Worm (Caenorhabditis elegans) whole organism, young adult: Measurements from ENCODE around the gene lsy-2.

Source experiments
- B0261.1 ChIP-seq: sonication (generic microtip); optimal IDR thresholded peaks from 2 replicates; lab custom pipeline; 2016; ENCODE audit warnings: mild to moderate bottlenecking, missing genetic modification characterization, moderate library complexity, missing compliant biosample characterization
- B0336.3 ChIP-seq: fragments of 200-800 bp; sonication (Bioruptor generic); IDR thresholded peaks from 2 replicates; pipeline ENCODE4 v1.3.6; 2022; ENCODE audit warnings: missing genetic modification characterization, missing compliant biosample characterization
- F10E7.11 ChIP-seq: sonication (generic microtip); optimal IDR thresholded peaks from 2 replicates; lab custom pipeline; 2017; ENCODE audit warnings: mild to moderate bottlenecking, missing genetic modification characterization, moderate library complexity, missing compliant biosample characterization
- F22D6.2 ChIP-seq: sonication (generic microtip); optimal IDR thresholded peaks from 2 replicates; lab custom pipeline; 2016; ENCODE audit warnings: mild to moderate bottlenecking, missing genetic modification characterization, missing compliant biosample characterization
- F39B2.1 ChIP-seq: fragments of 200-800 bp; sonication (Bioruptor generic); IDR thresholded peaks from 2 replicates; pipeline ENCODE4 v1.3.6; 2022; ENCODE audit warnings: missing genetic modification reagents, missing genetic modification characterization, missing compliant biosample characterization
- F49E8.2 ChIP-seq: sonication (generic microtip); optimal IDR thresholded peaks from 3 replicates; lab custom pipeline; 2017; ENCODE audit warnings: missing genetic modification characterization, mild to moderate bottlenecking, missing compliant biosample characterization, antibody characterized with exemption, moderate library complexity; ENCODE audit not compliant: insufficient read depth
- K12H6.12 ChIP-seq: fragments of 200-800 bp; sonication (Bioruptor generic); optimal IDR thresholded peaks from 2 replicates; lab custom pipeline; 2018; ENCODE audit warnings: mild to moderate bottlenecking, missing genetic modification characterization, missing compliant biosample characterization
- T07F8.4 ChIP-seq: sonication (generic microtip); optimal IDR thresholded peaks from 2 replicates; lab custom pipeline; 2016; ENCODE audit warnings: mild to moderate bottlenecking, missing genetic modification characterization, moderate library complexity, missing compliant biosample characterization
- Y53G8AR.9 ChIP-seq: fragments of 200-800 bp; sonication (Bioruptor generic); conservative IDR thresholded peaks from 2 replicates; pipeline ENCODE4 v1.3.6; 2022; ENCODE audit warnings: missing genetic modification reagents, missing genetic modification characterization, missing compliant biosample characterization
- Y79H2A.3 ChIP-seq: fragments of 200-800 bp; sonication (Bioruptor generic); conservative IDR thresholded peaks from 2 replicates; pipeline ENCODE4 v1.3.6; 2022; ENCODE audit warnings: missing genetic modification reagents, missing genetic modification characterization, missing compliant biosample characterization
- Y95B8A.8 ChIP-seq: fragments of 200-800 bp; sonication (Bioruptor generic); IDR thresholded peaks from 2 replicates; pipeline ENCODE4 v1.3.6; 2022; ENCODE audit warnings: missing genetic modification reagents, missing genetic modification characterization, missing compliant biosample characterization
- ZK185.1 ChIP-seq: sonication (generic microtip); optimal IDR thresholded peaks from 2 replicates; lab custom pipeline; 2016; ENCODE audit warnings: mild to moderate bottlenecking, missing genetic modification characterization, missing compliant biosample characterization; ENCODE audit not compliant: poor library complexity, severe bottlenecking
- ama-1 ChIP-seq, 3 experiments: fragments of 150-350 bp in 1 of 3; sonication (generic microtip) in 2 of 3; optimal IDR thresholded peaks; 2 replicates each; lab custom pipeline; 2014 to 2018; ENCODE audit warnings: missing biosample characterization in 2 of 3, missing genetic modification characterization in 2 of 3, missing genetic modification reagents in 2 of 3
- attf-6 ChIP-seq: fragments of 200-800 bp; sonication (Bioruptor generic); IDR thresholded peaks from 2 replicates; pipeline ENCODE4 v1.3.6; 2022; ENCODE audit warnings: missing genetic modification reagents, missing genetic modification characterization, missing compliant biosample characterization
- ccch-3 ChIP-seq: fragments of 200-800 bp; sonication (Bioruptor generic); optimal IDR thresholded peaks from 2 replicates; lab custom pipeline; 2018; ENCODE audit warnings: mild to moderate bottlenecking, missing genetic modification characterization, missing compliant biosample characterization
- cebp-1 ChIP-seq, 2 experiments: fragments of 200-800 bp in 1 of 2; sonication (Bioruptor generic) in 1 of 2; sonication (generic microtip) in 1 of 2; IDR thresholded peaks in 1 of 2; optimal IDR thresholded peaks in 1 of 2; 2 replicates each; pipeline versions ENCODE4 v1.3.6 to Lab custom; 2017 to 2022; ENCODE audit warnings: missing compliant biosample characterization in 2 of 2, missing genetic modification characterization in 2 of 2, mild to moderate bottlenecking in 1 of 2, missing genetic modification reagents in 1 of 2, moderate library complexity in 1 of 2
- ceh-40 ChIP-seq: fragments of 200-800 bp; sonication (Bioruptor generic); IDR thresholded peaks from 2 replicates; pipeline ENCODE4 v1.3.6; 2022; ENCODE audit warnings: missing genetic modification characterization, missing compliant biosample characterization
- ceh-91 ChIP-seq: fragments of 200-800 bp; sonication (Bioruptor generic); IDR thresholded peaks from 2 replicates; pipeline ENCODE4 v1.3.6; 2022; ENCODE audit warnings: missing genetic modification reagents, missing genetic modification characterization, missing compliant biosample characterization
- die-1 ChIP-seq: sonication (generic microtip); optimal IDR thresholded peaks from 2 replicates; lab custom pipeline; 2016; ENCODE audit warnings: missing genotype, mild to moderate bottlenecking, missing genetic modification characterization, missing compliant biosample characterization
- dox-1 ChIP-seq: fragments of 200-800 bp; sonication (Bioruptor generic); IDR thresholded peaks from 2 replicates; pipeline ENCODE4 v1.3.6; 2022; ENCODE audit warnings: missing genetic modification reagents, missing genetic modification characterization, missing compliant biosample characterization
- efl-1 ChIP-seq: fragments of 150-350 bp; optimal IDR thresholded peaks from 2 replicates; lab custom pipeline; 2014; ENCODE audit warnings: missing biosample characterization, missing genetic modification reagents, missing genetic modification characterization
- egl-18 ChIP-seq: fragments of 200-800 bp; sonication (Bioruptor generic); IDR thresholded peaks from 2 replicates; pipeline ENCODE4 v1.3.6; 2022; ENCODE audit warnings: missing genetic modification reagents, missing genetic modification characterization, missing compliant biosample characterization
- egl-44 ChIP-seq: fragments of 200-800 bp; sonication (Bioruptor generic); IDR thresholded peaks from 2 replicates; pipeline ENCODE4 v1.3.6; 2022; ENCODE audit warnings: missing genetic modification reagents, missing genetic modification characterization, missing compliant biosample characterization
- gei-17 ChIP-seq: fragments of 200-800 bp; sonication (Bioruptor generic); optimal IDR thresholded peaks from 2 replicates; lab custom pipeline; 2018; ENCODE audit warnings: mild to moderate bottlenecking, missing genetic modification characterization, missing compliant biosample characterization
- let-607 ChIP-seq, 2 experiments: fragments of 200-800 bp in 1 of 2; sonication (Bioruptor generic) in 1 of 2; sonication (generic microtip) in 1 of 2; optimal IDR thresholded peaks; 2 replicates each; lab custom pipeline; 2016 to 2018; ENCODE audit warnings: mild to moderate bottlenecking in 2 of 2, missing compliant biosample characterization in 2 of 2, missing genetic modification characterization in 2 of 2, moderate library complexity in 2 of 2, missing genotype in 1 of 2
- lin-35 ChIP-seq, 3 experiments: fragments of 150-350 bp in 2 of 3; sonication (generic microtip) in 1 of 3; optimal IDR thresholded peaks; 2 replicates each; lab custom pipeline; 2014 to 2018; ENCODE audit warnings: missing biosample characterization in 3 of 3, missing genetic modification characterization in 3 of 3, missing genetic modification reagents in 3 of 3
- lin-40 ChIP-seq: sonication (generic microtip); optimal IDR thresholded peaks from 2 replicates; lab custom pipeline; 2016; ENCODE audit warnings: missing genetic modification characterization, mild to moderate bottlenecking, missing compliant biosample characterization, missing genotype, missing genetic modification reagents
- lsl-1 ChIP-seq: fragments of 200-800 bp; sonication (Bioruptor generic); optimal IDR thresholded peaks from 2 replicates; lab custom pipeline; 2018; ENCODE audit warnings: mild to moderate bottlenecking, missing genetic modification characterization, moderate library complexity, missing compliant biosample characterization
- madf-3 ChIP-seq: fragments of 200-800 bp; sonication (Bioruptor generic); IDR thresholded peaks from 2 replicates; pipeline ENCODE4 v1.3.6; 2022; ENCODE audit warnings: missing genetic modification reagents, missing genetic modification characterization, missing compliant biosample characterization
- nfya-2 ChIP-seq: fragments of 200-800 bp; sonication (Bioruptor generic); IDR thresholded peaks from 2 replicates; pipeline ENCODE4 v1.3.6; 2022; ENCODE audit warnings: missing genetic modification reagents, missing genetic modification characterization, missing compliant biosample characterization
- nhr-120 ChIP-seq: fragments of 200-800 bp; sonication (Bioruptor generic); IDR thresholded peaks from 2 replicates; pipeline ENCODE4 v1.3.6; 2022; ENCODE audit warnings: missing genetic modification characterization, missing compliant biosample characterization
- nhr-80 ChIP-seq: sonication (generic microtip); optimal IDR thresholded peaks from 2 replicates; lab custom pipeline; 2016; ENCODE audit warnings: missing genetic modification characterization, missing compliant biosample characterization
- pbrm-1 ChIP-seq: fragments of 200-800 bp; sonication (Bioruptor generic); IDR thresholded peaks from 2 replicates; pipeline ENCODE4 v1.3.6; 2022; ENCODE audit warnings: missing genetic modification reagents, missing genetic modification characterization, missing compliant biosample characterization
- repo-1 ChIP-seq: sonication (generic microtip); optimal IDR thresholded peaks from 2 replicates; lab custom pipeline; 2017; ENCODE audit warnings: mild to moderate bottlenecking, missing genetic modification characterization, missing compliant biosample characterization
- sea-2 ChIP-seq: fragments of 200-800 bp; sonication (Bioruptor generic); IDR thresholded peaks from 2 replicates; pipeline ENCODE4 v1.3.6; 2022; ENCODE audit warnings: missing genetic modification characterization, missing compliant biosample characterization
- snpc-3.4 ChIP-seq: sonication (generic microtip); optimal IDR thresholded peaks from 2 replicates; lab custom pipeline; 2017; ENCODE audit warnings: missing genetic modification characterization, mild to moderate bottlenecking, missing compliant biosample characterization, antibody characterized with exemption, moderate library complexity, missing genotype, missing genetic modification reagents
- tbx-9 ChIP-seq: sonication (generic microtip); optimal IDR thresholded peaks from 2 replicates; lab custom pipeline; 2016; ENCODE audit warnings: borderline replicate concordance, missing genetic modification characterization, inconsistent platforms, missing compliant biosample characterization
- unc-62 ChIP-seq: fragments of 150-350 bp; optimal IDR thresholded peaks from 2 replicates; lab custom pipeline; 2014; ENCODE audit warnings: missing biosample characterization, missing genetic modification reagents, missing genetic modification characterization
- xnd-1 ChIP-seq: sonication (generic microtip); optimal IDR thresholded peaks from 2 replicates; lab custom pipeline; 2016; ENCODE audit warnings: missing genotype, missing genetic modification reagents, missing genetic modification characterization, missing compliant biosample characterization
- zim-3 ChIP-seq: sonication (generic microtip); optimal IDR thresholded peaks from 2 replicates; lab custom pipeline; 2017; ENCODE audit warnings: mild to moderate bottlenecking, missing genetic modification characterization, moderate library complexity, missing compliant biosample characterization
- ztf-18 ChIP-seq: sonication (generic microtip); optimal IDR thresholded peaks from 2 replicates; lab custom pipeline; 2016; ENCODE audit warnings: missing genotype, mild to moderate bottlenecking, missing genetic modification characterization, missing compliant biosample characterization
- ztf-25 ChIP-seq: fragments of 200-800 bp; sonication (Bioruptor generic); IDR thresholded peaks from 2 replicates; pipeline ENCODE4 v1.3.6; 2022; ENCODE audit warnings: missing genetic modification reagents, missing genetic modification characterization, missing compliant biosample characterization
- ztf-26 ChIP-seq: sonication (generic microtip); optimal IDR thresholded peaks from 2 replicates; lab custom pipeline; 2017; ENCODE audit warnings: missing genetic modification characterization, missing compliant biosample characterization
- ztf-3 ChIP-seq: fragments of 200-800 bp; sonication (Bioruptor generic); optimal IDR thresholded peaks from 2 replicates; lab custom pipeline; 2018; ENCODE audit warnings: mild to moderate bottlenecking, missing genetic modification characterization, missing compliant biosample characterization

lsy-2 gene

ce11 chrX:2084988-2085387 lies 4.5 kb upstream of the lsy-2 start, which contains the start of gene F49H12.2:
F49H12.2 (plus strand) TSS chrX:2085288.
- TF ChIP-seq egl-44 (GFP tag; lab: Robert Waterston, UW) (no peak), ceh-40 (GFP tag; lab: Robert Waterston, UW) (no peak), pbrm-1 (no peak), ccch-3 (GFP tag; lab: Kevin White, UChicago) (no peak), B0261.1 (no peak), ama-1 (optimal IDR thresholded peaks at IDR 0.05; lab: Kevin White, UChicago) (no peak), ama-1 (GFP tag; optimal IDR thresholded peaks at IDR 0.05; lab: Kevin White, UChicago) (no peak), ztf-18 (tag; lab: Kevin White, UChicago) (no peak), nfya-2 (GFP tag; lab: Robert Waterston, UW) (no peak), zim-3 (tag; lab: Kevin White, UChicago) (no peak), nhr-120 (GFP tag; lab: Robert Waterston, UW) (no peak), ztf-3 (GFP tag; lab: Kevin White, UChicago) (no peak), repo-1 (tag; lab: Kevin White, UChicago) (no peak), unc-62 (no peak), attf-6 (GFP tag; lab: Robert Waterston, UW) (no peak), ztf-25 (GFP tag; lab: Robert Waterston, UW) (no peak), gei-17 (GFP tag; lab: Kevin White, UChicago) (no peak), Y53G8AR.9 (GFP tag; lab: Robert Waterston, UW) (no peak), sea-2 (GFP tag; lab: Robert Waterston, UW) (no peak), Y95B8A.8 (GFP tag; lab: Robert Waterston, UW) (no peak), F49E8.2 (tag; lab: Kevin White, UChicago) (no peak)

- TF ChIP-seq cebp-1 (GFP tag; IDR thresholded peaks at IDR 0.05; lab: Robert Waterston, UW) (peak; percentile 63; the same call in 1 of the 2 replicates), cebp-1 (tag; optimal IDR thresholded peaks at IDR 0.05; lab: Kevin White, UChicago) (peak; percentile 95), T07F8.4 (tag; lab: Kevin White, UChicago) (no peak)
These were observed 4.0 kb upstream of the lsy-2 start for ce11 chrX:2085494-2085893.

ce11 chrX:2087716-2088115 lies 1.8 kb upstream of the lsy-2 start:
- TF ChIP-seq efl-1 (GFP tag; lab: Kevin White, UChicago), result no peak
- TF ChIP-seq F49E8.2 (tag; lab: Kevin White, UChicago), result no peak
- TF ChIP-seq ZK185.1 (tag; lab: Kevin White, UChicago), result no peak
- no peak for TF ChIP-seq F39B2.1 (GFP tag; lab: Robert Waterston, UW)
- no peak for TF ChIP-seq dox-1
- no peak for TF ChIP-seq lsl-1
- TF ChIP-seq F10E7.11 (tag; lab: Kevin White, UChicago), result no peak
- TF ChIP-seq xnd-1 (tag; lab: Kevin White, UChicago), result no peak
- TF ChIP-seq let-607 (tag; optimal IDR thresholded peaks at IDR 0.05; lab: Kevin White, UChicago), result no peak
- TF ChIP-seq lin-40, result no peak
- TF ChIP-seq ceh-91 (GFP tag; lab: Robert Waterston, UW), result no peak

ce11 chrX:2090493-2090892 lies 989 bp downstream of the lsy-2 start:
- TF ChIP-seq B0336.3 (peak; percentile 24; the same call in 1 of the 2 replicates), tbx-9 (no peak), ceh-91 (GFP tag; lab: Robert Waterston, UW) (no peak), Y79H2A.3 (GFP tag; lab: Robert Waterston, UW) (no peak), F22D6.2 (tag; lab: Kevin White, UChicago) (no peak), die-1 (tag; lab: Kevin White, UChicago) (no peak), egl-18 (GFP tag; lab: Robert Waterston, UW) (no peak), ztf-26 (tag; lab: Kevin White, UChicago) (peak; percentile 1), madf-3 (GFP tag; lab: Robert Waterston, UW) (no peak), lin-35 (GFP tag; optimal IDR thresholded peaks at IDR 0.05; lab: Kevin White, UChicago) (no peak), K12H6.12 (tag; lab: Kevin White, UChicago) (no peak), let-607 (tag; optimal IDR thresholded peaks at IDR 0.05; lab: Kevin White, UChicago) (no peak), snpc-3.4 (tag; lab: Kevin White, UChicago) (no peak), nhr-80 (tag; lab: Kevin White, UChicago) (peak; percentile 64)
